Fruit fly (Drosophila melanogaster) whole organism, embryonic: ENCODE results near the gene cysu.
A peak's percentile ranks its signal among the peaks of the same experiment; 100 is the strongest.

Experiments
- Aef1 ChIP-seq: fragments of 200-800 bp; sonication (Bioruptor generic); IDR thresholded peaks from 3 replicates; pipeline ENCODE4 v1.3.6; 2022; ENCODE audit warnings: missing biosample characterization, missing genetic modification characterization
- Atf3 ChIP-seq: fragments of 200-800 bp; sonication (Bioruptor generic); optimal IDR thresholded peaks from 3 replicates; lab custom pipeline; 2016; ENCODE audit warnings: missing biosample characterization, missing genetic modification characterization
- Bteb2 ChIP-seq: fragments of 200-800 bp; sonication (Bioruptor generic); optimal IDR thresholded peaks from 2 replicates; lab custom pipeline; 2016; ENCODE audit warnings: missing biosample characterization, missing genetic modification characterization
- CG10565 ChIP-seq: fragments of 200-800 bp; sonication (Bioruptor generic); optimal IDR thresholded peaks from 3 replicates; lab custom pipeline; 2016; ENCODE audit warnings: missing biosample characterization, mild to moderate bottlenecking, missing genetic modification characterization
- CG12236 ChIP-seq: fragments of 200-800 bp; sonication (Bioruptor generic); optimal IDR thresholded peaks from 2 replicates; lab custom pipeline; 2016; ENCODE audit warnings: missing biosample characterization, missing genetic modification characterization
- CG17802 ChIP-seq: fragments of 200-800 bp; sonication (Bioruptor generic); optimal IDR thresholded peaks from 2 replicates; lab custom pipeline; 2018; ENCODE audit warnings: missing biosample characterization, mild to moderate bottlenecking, missing genetic modification characterization, moderate library complexity
- CG17912 ChIP-seq: fragments of 200-800 bp; sonication (Bioruptor generic); optimal IDR thresholded peaks from 2 replicates; lab custom pipeline; 2018; ENCODE audit warnings: missing biosample characterization, mild to moderate bottlenecking, missing genetic modification characterization
- CG1792 ChIP-seq: fragments of 200-800 bp; sonication (Bioruptor generic); optimal IDR thresholded peaks from 2 replicates; lab custom pipeline; 2016; ENCODE audit warnings: missing biosample characterization, missing genetic modification characterization
- CG18764 ChIP-seq: fragments of 200-800 bp; sonication (Bioruptor generic); optimal IDR thresholded peaks from 3 replicates; lab custom pipeline; 2016; ENCODE audit warnings: missing biosample characterization, missing genetic modification characterization
- CG6813 ChIP-seq: fragments of 200-800 bp; sonication (Bioruptor generic); optimal IDR thresholded peaks from 2 replicates; lab custom pipeline; 2017; ENCODE audit warnings: missing biosample characterization, missing genetic modification characterization, mild to moderate bottlenecking, moderate library complexity, missing genetic modification reagents
- CG7928 ChIP-seq: fragments of 200-800 bp; sonication (Bioruptor generic); optimal IDR thresholded peaks from 2 replicates; lab custom pipeline; 2017; ENCODE audit warnings: missing biosample characterization, mild to moderate bottlenecking, missing genetic modification characterization
- CG8281 ChIP-seq: fragments of 200-800 bp; sonication (Bioruptor generic); optimal IDR thresholded peaks from 2 replicates; lab custom pipeline; 2018; ENCODE audit warnings: missing biosample characterization, mild to moderate bottlenecking, missing genetic modification characterization, moderate library complexity
- Dfd ChIP-seq, 2 experiments: fragments of >200 bp; optimal IDR thresholded peaks; 2 replicates each; lab custom pipeline; 2017; ENCODE audit warnings: missing biosample characterization in 2 of 2, missing genetic modification characterization in 2 of 2
- Elba2 ChIP-seq: fragments of 200-800 bp; sonication (Bioruptor generic); optimal IDR thresholded peaks from 3 replicates; lab custom pipeline; 2016; ENCODE audit warnings: missing biosample characterization, missing genetic modification characterization
- HmgZ ChIP-seq: fragments of 200-800 bp; sonication (Bioruptor generic); optimal IDR thresholded peaks from 2 replicates; lab custom pipeline; 2018; ENCODE audit warnings: missing biosample characterization, mild to moderate bottlenecking, missing genetic modification characterization
- Hsf ChIP-seq: fragments of 200-800 bp; sonication (Bioruptor generic); optimal IDR thresholded peaks from 3 replicates; lab custom pipeline; 2016; ENCODE audit warnings: missing biosample characterization, missing genetic modification characterization
- Kr ChIP-seq: fragments of 200-800 bp; sonication (Bioruptor generic); optimal IDR thresholded peaks from 2 replicates; lab custom pipeline; 2017; ENCODE audit warnings: missing biosample characterization, mild to moderate bottlenecking, missing genetic modification characterization
- Lim3 ChIP-seq: fragments of 200-800 bp; sonication (Bioruptor generic); IDR thresholded peaks from 2 replicates; pipeline ENCODE4 v1.3.6; 2022; ENCODE audit warnings: missing biosample characterization, missing genetic modification characterization
- Max ChIP-seq: fragments of 200-800 bp; sonication (Bioruptor generic); optimal IDR thresholded peaks from 2 replicates; lab custom pipeline; 2016; ENCODE audit warnings: missing biosample characterization, mild to moderate bottlenecking, missing genetic modification characterization
- Nf-YA ChIP-seq: fragments of 200-800 bp; sonication (Bioruptor generic); IDR thresholded peaks from 2 replicates; pipeline ENCODE4 v1.3.6; 2022; ENCODE audit warnings: missing biosample characterization, missing genetic modification characterization
- Rx ChIP-seq: fragments of 200-800 bp; sonication (Bioruptor generic); IDR thresholded peaks from 2 replicates; pipeline ENCODE4 v1.3.6; 2022; ENCODE audit warnings: missing biosample characterization, missing genetic modification characterization
- Spps ChIP-seq: fragments of 200-800 bp; sonication (Bioruptor generic); optimal IDR thresholded peaks from 2 replicates; lab custom pipeline; 2018; ENCODE audit warnings: missing biosample characterization, mild to moderate bottlenecking, missing genetic modification characterization
- Sry-δ ChIP-seq: fragments of 200-800 bp; sonication (Bioruptor generic); optimal IDR thresholded peaks from 2 replicates; lab custom pipeline; 2016; ENCODE audit warnings: missing biosample characterization, missing genetic modification characterization
- TFAM ChIP-seq: fragments of 200-800 bp; sonication (Bioruptor generic); optimal IDR thresholded peaks from 2 replicates; lab custom pipeline; 2017; ENCODE audit warnings: missing biosample characterization, missing genetic modification characterization, inconsistent platforms
- Usf ChIP-seq: fragments of 200-800 bp; sonication (Bioruptor generic); optimal IDR thresholded peaks from 2 replicates; lab custom pipeline; 2017; ENCODE audit warnings: missing genotype, missing biosample characterization, missing genetic modification characterization
- Vsx1 ChIP-seq: fragments of 200-800 bp; sonication (Bioruptor generic); optimal IDR thresholded peaks from 2 replicates; lab custom pipeline; 2017; ENCODE audit warnings: missing biosample characterization, mild to moderate bottlenecking, missing genetic modification characterization, missing genetic modification reagents
- ara ChIP-seq: fragments of 200-800 bp; sonication (Bioruptor generic); IDR thresholded peaks from 2 replicates; pipeline ENCODE4 v1.3.6; 2022; ENCODE audit warnings: missing biosample characterization, missing genetic modification characterization
- ato ChIP-seq: fragments of 200-800 bp; sonication (Bioruptor generic); IDR thresholded peaks from 2 replicates; pipeline ENCODE4 v1.3.6; 2022; ENCODE audit warnings: missing biosample characterization, missing genetic modification characterization; ENCODE audit not compliant: partially characterized antibody
- bbx ChIP-seq: fragments of 200-800 bp; sonication (Bioruptor generic); IDR thresholded peaks from 2 replicates; pipeline ENCODE4 v1.3.6; 2022; ENCODE audit warnings: missing biosample characterization, missing genetic modification characterization; ENCODE audit not compliant: partially characterized antibody
- dysf ChIP-seq: fragments of 200-800 bp; sonication (Bioruptor generic); IDR thresholded peaks from 3 replicates; pipeline ENCODE4 v1.3.6; 2022; ENCODE audit warnings: missing biosample characterization, missing genetic modification characterization
- eve ChIP-seq, 2 experiments: fragments of >200 bp; optimal IDR thresholded peaks; 2 replicates each; lab custom pipeline; 2017; ENCODE audit warnings: missing biosample characterization in 2 of 2, missing genetic modification characterization in 2 of 2
- gcm2 ChIP-seq: fragments of 200-800 bp; sonication (Bioruptor generic); optimal IDR thresholded peaks from 2 replicates; lab custom pipeline; 2016; ENCODE audit warnings: missing biosample characterization, missing genetic modification characterization
- klu ChIP-seq: fragments of 200-800 bp; sonication (Bioruptor generic); IDR thresholded peaks from 2 replicates; pipeline ENCODE4 v1.3.6; 2022; ENCODE audit warnings: missing biosample characterization, missing genetic modification characterization
- odd ChIP-seq: fragments of 200-800 bp; sonication (Bioruptor generic); optimal IDR thresholded peaks from 2 replicates; lab custom pipeline; 2017; ENCODE audit warnings: missing biosample characterization, mild to moderate bottlenecking, missing genetic modification characterization
- pan ChIP-seq, 4 experiments: fragments of >200 bp in 3 of 4; fragments of 200-800 bp in 1 of 4; sonication (Bioruptor generic) in 1 of 4; optimal IDR thresholded peaks in 3 of 4; IDR thresholded peaks in 1 of 4; 2 replicates each; pipeline versions ENCODE4 v1.3.6 to Lab custom; 2017 to 2022; ENCODE audit warnings: missing biosample characterization in 2 of 4, missing genetic modification characterization in 2 of 4, mixed read lengths in 1 of 4
- pfk ChIP-seq: fragments of 200-800 bp; sonication (Bioruptor generic); optimal IDR thresholded peaks from 2 replicates; lab custom pipeline; 2018; ENCODE audit warnings: missing biosample characterization, mild to moderate bottlenecking, missing genetic modification characterization, moderate library complexity
- pita ChIP-seq: fragments of 200-800 bp; sonication (Bioruptor generic); optimal IDR thresholded peaks from 2 replicates; lab custom pipeline; 2017; ENCODE audit warnings: missing biosample characterization, mild to moderate bottlenecking, missing genetic modification characterization
- pum ChIP-seq: fragments of 200-800 bp; sonication (Bioruptor generic); optimal IDR thresholded peaks from 2 replicates; lab custom pipeline; 2016; ENCODE audit warnings: missing biosample characterization, missing genetic modification characterization
- pzg ChIP-seq: fragments of 200-800 bp; sonication (Bioruptor generic); optimal IDR thresholded peaks from 3 replicates; lab custom pipeline; 2018; ENCODE audit warnings: missing biosample characterization, mild to moderate bottlenecking, missing genetic modification characterization, moderate library complexity
- schlank ChIP-seq: fragments of 200-800 bp; sonication (Bioruptor generic); optimal IDR thresholded peaks from 2 replicates; lab custom pipeline; 2018; ENCODE audit warnings: missing biosample characterization, mild to moderate bottlenecking, missing genetic modification characterization
- scrt ChIP-seq: fragments of 200-800 bp; sonication (Bioruptor generic); optimal IDR thresholded peaks from 2 replicates; lab custom pipeline; 2018; ENCODE audit warnings: missing biosample characterization, mild to moderate bottlenecking, missing genetic modification characterization, moderate library complexity
- sens-2 ChIP-seq: fragments of 200-800 bp; sonication (Bioruptor generic); IDR thresholded peaks from 2 replicates; pipeline ENCODE4 v1.3.6; 2022; ENCODE audit warnings: missing biosample characterization, missing genetic modification characterization
- sim ChIP-seq: fragments of 200-800 bp; sonication (Bioruptor generic); IDR thresholded peaks from 2 replicates; pipeline ENCODE4 v1.3.6; 2022; ENCODE audit warnings: missing biosample characterization, missing genetic modification characterization
- slou ChIP-seq: fragments of 200-800 bp; sonication (Bioruptor generic); optimal IDR thresholded peaks from 3 replicates; lab custom pipeline; 2016; ENCODE audit warnings: missing biosample characterization, missing genetic modification characterization
- ssp ChIP-seq: fragments of 200-800 bp; sonication (Bioruptor generic); IDR thresholded peaks from 2 replicates; pipeline ENCODE4 v1.3.6; 2022; ENCODE audit warnings: missing biosample characterization, missing genetic modification characterization
- unc-4 ChIP-seq: fragments of 200-800 bp; sonication (Bioruptor generic); IDR thresholded peaks from 2 replicates; pipeline ENCODE4 v1.3.6; 2022; ENCODE audit warnings: missing biosample characterization, missing genetic modification characterization; ENCODE audit not compliant: partially characterized antibody
- usp ChIP-seq: fragments of >200 bp; optimal IDR thresholded peaks from 2 replicates; lab custom pipeline; 2017; ENCODE audit warnings: missing biosample characterization, missing genetic modification characterization
- wek ChIP-seq: fragments of 200-800 bp; sonication (Bioruptor generic); optimal IDR thresholded peaks from 3 replicates; lab custom pipeline; 2018; ENCODE audit warnings: missing biosample characterization, mild to moderate bottlenecking, missing genetic modification characterization, moderate library complexity
- zen ChIP-seq: fragments of 200-800 bp; sonication (Bioruptor generic); optimal IDR thresholded peaks from 3 replicates; lab custom pipeline; 2018; ENCODE audit warnings: missing biosample characterization, mild to moderate bottlenecking, missing genetic modification characterization, moderate library complexity

Gene cysu

dm6 chr3R:17385329-17386019 is 40.1 kb upstream of the cysu start (continued):
- TF ChIP-seq pum (GFP tag; lab: Kevin White, UChicago) (peak; percentile 70), gcm2 (GFP tag; lab: Kevin White, UChicago) (peak; percentile 3), Lim3 (no peak), dysf (GFP tag; lab: Robert Waterston, UW) (peak; percentile 79), HmgZ (peak; percentile 65), CG17802 (tag; lab: Kevin White, UChicago) (peak; percentile 9), Vsx1 (GFP tag; lab: Kevin White, UChicago) (peak; percentile 95), scrt (GFP tag; lab: Kevin White, UChicago) (peak; percentile 34), CG7928 (GFP tag; lab: Kevin White, UChicago) (peak; percentile 96), pfk (peak; percentile 43), Dfd (GFP tag; optimal IDR thresholded peaks at IDR 0.05; lab: Kevin White, UChicago) (no peak), CG10565 (GFP tag; lab: Kevin White, UChicago) (no peak), sens-2 (GFP tag; lab: Robert Waterston, UW) (no peak), ara (GFP tag; lab: Robert Waterston, UW) (peak; percentile 40; the same call in 1 of the 2 replicates), ato (GFP tag; lab: Robert Waterston, UW) (no peak), Usf (GFP tag; lab: Kevin White, UChicago) (peak; percentile 37), usp (GFP tag; lab: Kevin White, UChicago) (no peak), Aef1 (GFP tag; lab: Robert Waterston, UW) (no peak; the same call in 2 of the 3 replicates), Sry-δ (GFP tag; lab: Kevin White, UChicago) (peak; percentile 66), wek (peak; percentile 46), CG17912 (GFP tag; lab: Kevin White, UChicago) (peak; percentile 57), klu (GFP tag; lab: Robert Waterston, UW) (no peak), schlank (peak; percentile 5), CG6813 (GFP tag; lab: Kevin White, UChicago) (peak; percentile 17), Rx (GFP tag; lab: Robert Waterston, UW) (no peak), CG8281 (tag; lab: Kevin White, UChicago) (no peak), pan (optimal IDR thresholded peaks at IDR 0.05; lab: Kevin White, UChicago) (no peak), pan (GFP tag; optimal IDR thresholded peaks at IDR 0.05 in 1 of 2, IDR thresholded peaks at IDR 0.05 in 1 of 2) (peak in 1 of 2 experiments; percentile 44), Max (GFP tag; lab: Kevin White, UChicago) (peak; percentile 47), zen (tag; lab: Kevin White, UChicago) (peak; percentile 21), Elba2 (peak; percentile 34), Spps (tag; lab: Kevin White, UChicago) (no peak), pita (GFP tag; lab: Kevin White, UChicago) (no peak), Nf-YA (GFP tag; lab: Robert Waterston, UW) (no peak; the same call in 1 of the 2 replicates), odd (GFP tag; lab: Kevin White, UChicago) (peak; percentile 56), eve (GFP tag; optimal IDR thresholded peaks at IDR 0.05; lab: Kevin White, UChicago) (peak in 1 of 2 experiments; percentile 87), ssp (peak; percentile 57; the same call in 1 of the 2 replicates), Bteb2 (GFP tag; lab: Kevin White, UChicago) (peak; percentile 60), Hsf (GFP tag; lab: Kevin White, UChicago) (peak; percentile 52), bbx (GFP tag; lab: Robert Waterston, UW) (peak; percentile 29; the same call in 1 of the 2 replicates), CG1792 (peak; percentile 56), Atf3 (GFP tag; lab: Kevin White, UChicago) (no peak), unc-4 (GFP tag; lab: Robert Waterston, UW) (peak; percentile 46; the same call in 1 of the 2 replicates), slou (GFP tag; lab: Kevin White, UChicago) (no peak), CG12236 (no peak), TFAM (GFP tag; lab: Kevin White, UChicago) (no peak), CG18764 (GFP tag; lab: Kevin White, UChicago) (peak; percentile 4), sim (GFP tag; lab: Robert Waterston, UW) (no peak), pzg (GFP tag; lab: Kevin White, UChicago) (peak; percentile 96), Kr (no peak)
